Worm (Caenorhabditis elegans) whole organism, L1 larva: ENCODE measurements around the gene pelo-1.

Source experiments
- C16A3.4 ChIP-seq: fragments of 150-350 bp; optimal IDR thresholded peaks from 2 replicates; lab custom pipeline; 2014; ENCODE audit warnings: missing biosample characterization, missing genetic modification characterization
- aly-2 ChIP-seq: fragments of 150-350 bp; optimal IDR thresholded peaks from 2 replicates; lab custom pipeline; 2014; ENCODE audit warnings: missing biosample characterization, missing genetic modification characterization
- ceh-82 ChIP-seq, 3 experiments: fragments of 150-350 bp in 1 of 3; sonication (generic microtip) in 2 of 3; optimal IDR thresholded peaks; 2 replicates each; lab custom pipeline; 2014 to 2017; ENCODE audit warnings: missing biosample characterization in 3 of 3, missing genetic modification characterization in 3 of 3
- ceh-88 ChIP-seq: fragments of 200-800 bp; sonication (Bioruptor generic); IDR thresholded peaks from 2 replicates; pipeline ENCODE4 v1.3.6; 2022; ENCODE audit warnings: missing genetic modification characterization, missing compliant biosample characterization
- dpl-1 ChIP-seq, 3 experiments: fragments of 150-350 bp in 2 of 3; sonication (generic microtip) in 1 of 3; optimal IDR thresholded peaks; 2 replicates each; lab custom pipeline; 2014 to 2017; ENCODE audit warnings: missing biosample characterization in 3 of 3, missing genetic modification characterization in 3 of 3, missing genetic modification reagents in 3 of 3
- fkh-10 ChIP-seq: sonication (generic microtip); optimal IDR thresholded peaks from 2 replicates; lab custom pipeline; 2017; ENCODE audit warnings: missing biosample characterization, missing genetic modification reagents, missing genetic modification characterization
- fos-1 ChIP-seq: fragments of 150-350 bp; optimal IDR thresholded peaks from 2 replicates; lab custom pipeline; 2014; ENCODE audit warnings: missing biosample characterization, missing genetic modification characterization
- lin-13 ChIP-seq: fragments of 150-350 bp; optimal IDR thresholded peaks from 2 replicates; lab custom pipeline; 2014; ENCODE audit warnings: missing biosample characterization, missing genetic modification reagents, missing genetic modification characterization
- nhr-28 ChIP-seq: fragments of 150-350 bp; optimal IDR thresholded peaks from 2 replicates; lab custom pipeline; 2014; ENCODE audit warnings: missing biosample characterization, missing genetic modification characterization
- nhr-77 ChIP-seq: fragments of 150-350 bp; optimal IDR thresholded peaks from 2 replicates; lab custom pipeline; 2014; ENCODE audit warnings: missing biosample characterization, missing genetic modification characterization
- pqm-1 ChIP-seq: sonication (generic microtip); optimal IDR thresholded peaks from 3 replicates; lab custom pipeline; 2017; ENCODE audit warnings: missing biosample characterization, missing genetic modification characterization
- skn-1 ChIP-seq: fragments of 150-350 bp; optimal IDR thresholded peaks from 2 replicates; lab custom pipeline; 2014; ENCODE audit warnings: missing biosample characterization, missing genetic modification characterization
- snpc-4 ChIP-seq: fragments of 150-350 bp; optimal IDR thresholded peaks from 2 replicates; lab custom pipeline; 2014; ENCODE audit warnings: missing biosample characterization, missing genetic modification characterization
- unc-62 ChIP-seq: fragments of 150-350 bp; optimal IDR thresholded peaks from 2 replicates; lab custom pipeline; 2014; ENCODE audit warnings: missing biosample characterization, missing genetic modification reagents, missing genetic modification characterization

ce11 chrIII:4168665-4169064 is 35.4 kb downstream of the pelo-1 start, which contains the start of gene ccdc-55:
- no peak for TF ChIP-seq dpl-1 (GFP tag; optimal IDR thresholded peaks at IDR 0.05; lab: Kevin White, UChicago)
- no peak for TF ChIP-seq snpc-4 (tag; lab: Kevin White, UChicago)
- TF ChIP-seq pqm-1 (tag; lab: Kevin White, UChicago): no peak
- no peak for TF ChIP-seq unc-62 (GFP tag; lab: Kevin White, UChicago)
- no peak for TF ChIP-seq fos-1
- no peak for TF ChIP-seq fkh-10 (GFP tag; lab: Kevin White, UChicago)
- no peak for TF ChIP-seq ceh-82 (tag; optimal IDR thresholded peaks at IDR 0.05; lab: Kevin White, UChicago)
- no peak for TF ChIP-seq lin-13 (GFP tag; lab: Kevin White, UChicago)
- no peak for TF ChIP-seq nhr-77
- no peak for TF ChIP-seq C16A3.4 (tag; lab: Kevin White, UChicago)
- TF ChIP-seq nhr-28: no peak
- TF ChIP-seq aly-2 (tag; lab: Kevin White, UChicago): no peak
- no peak for TF ChIP-seq skn-1
- TF ChIP-seq ceh-88 (GFP tag; lab: Robert Waterston, UW): no peak
